Fruit fly (Drosophila melanogaster): ENCODE data around the gene CG17122.

The CG17122 gene

dm6 chr3L:20313469-20313868 is 38.3 kb upstream of the CG17122 start, which contains the start of gene alphaSnap (continued):
- TF ChIP-seq nom (GFP tag; optimal IDR thresholded peaks at IDR 0.05) (peak; percentile 20), nmo (GFP tag; optimal IDR thresholded peaks at IDR 0.05) (peak; percentile 51), Xbp1 (GFP tag; optimal IDR thresholded peaks at IDR 0.05) (peak; percentile 54), CG7271 (tag; optimal IDR thresholded peaks at IDR 0.05) (no peak), CG9727 (GFP tag; optimal IDR thresholded peaks at IDR 0.05) (no peak), exex (tag; optimal IDR thresholded peaks at IDR 0.05) (no peak), onecut (GFP tag; IDR thresholded peaks at IDR 0.05) (peak; percentile 99), ara (GFP tag; IDR thresholded peaks at IDR 0.05) (0 out of 2 replicates have a peak, but pooled peaks have one; percentile 10), H15 (GFP tag; IDR thresholded peaks at IDR 0.05) (0 out of 3 replicates have a peak, but pooled peaks have one; percentile 30), Bgb (GFP tag; IDR thresholded peaks at IDR 0.05; ENCODE audit: partially characterized antibody) (peak; percentile 45; the same call in 1 of the 2 replicates), CG8944 (GFP tag; optimal IDR thresholded peaks at IDR 0.05) (no peak), CG6765 (GFP tag; optimal IDR thresholded peaks at IDR 0.05) (no peak), wek (GFP tag; optimal IDR thresholded peaks at IDR 0.05) (peak; percentile 2), amos (GFP tag; IDR thresholded peaks at IDR 0.05; ENCODE audit: partially characterized antibody) (peak; percentile 44), CG2678 (tag; optimal IDR thresholded peaks at IDR 0.05) (no peak), CG2889 (GFP tag; IDR thresholded peaks at IDR 0.05) (no peak), Hey (tag; optimal IDR thresholded peaks at IDR 0.05) (no peak), NfI (GFP tag; optimal IDR thresholded peaks at IDR 0.05) (peak; percentile 38), Tbp (GFP tag; optimal IDR thresholded peaks at IDR 0.05) (no peak), CG17186 (GFP tag; optimal IDR thresholded peaks at IDR 0.05) (peak; percentile 61), CG3847 (GFP tag; IDR thresholded peaks at IDR 0.05) (peak; percentile 55), Hr39 (optimal IDR thresholded peaks at IDR 0.05) (no peak), CG12299 (tag; optimal IDR thresholded peaks at IDR 0.05) (no peak), Nf-YC (tag; optimal IDR thresholded peaks at IDR 0.05) (peak; percentile 16), CG3995 (GFP tag; optimal IDR thresholded peaks at IDR 0.05) (peak; percentile 32), Eip74EF (GFP tag; optimal IDR thresholded peaks at IDR 0.05) (no peak), CG1529 (GFP tag; optimal IDR thresholded peaks at IDR 0.05) (no peak), CG3838 (GFP tag; optimal IDR thresholded peaks at IDR 0.05) (no peak), CG6791 (GFP tag; IDR thresholded peaks at IDR 0.05; ENCODE audit: partially characterized antibody) (0 out of 3 replicates have a peak, but pooled peaks have one; percentile 35), sd (tag; optimal IDR thresholded peaks at IDR 0.05) (no peak), CG8089 (GFP tag; optimal IDR thresholded peaks at IDR 0.05) (no peak), Dad (GFP tag; optimal IDR thresholded peaks at IDR 0.05) (no peak), BEAF-32 (GFP tag; optimal IDR thresholded peaks at IDR 0.05) (peak; percentile 60), CG12236 (GFP tag; optimal IDR thresholded peaks at IDR 0.05) (peak; percentile 9), CG4328 (GFP tag; optimal IDR thresholded peaks at IDR 0.05) (no peak), CG9609 (GFP tag; optimal IDR thresholded peaks at IDR 0.05) (peak; percentile 41), chif (GFP tag; optimal IDR thresholded peaks at IDR 0.05) (peak in 1 of 2 experiments; percentile 20), CG13123 (GFP tag; optimal IDR thresholded peaks at IDR 0.05) (no peak), CG4820 (GFP tag; optimal IDR thresholded peaks at IDR 0.05) (no peak), caup (GFP tag; optimal IDR thresholded peaks at IDR 0.05; ENCODE audit: severe bottlenecking) (peak; percentile 50), Mad (GFP tag; optimal IDR thresholded peaks at IDR 0.05) (no peak), CG12391 (tag; optimal IDR thresholded peaks at IDR 0.05) (peak; percentile 23), PHDP (tag; optimal IDR thresholded peaks at IDR 0.05) (peak; percentile 33), Optix (GFP tag; IDR thresholded peaks at IDR 0.05) (0 out of 3 replicates have a peak, but pooled peaks have one; percentile 6), salm (tag; optimal IDR thresholded peaks at IDR 0.05) (no peak), Med (GFP tag) (peak; percentile 90), Dek (tag; optimal IDR thresholded peaks at IDR 0.05) (no peak), CG16813 (GFP tag; IDR thresholded peaks at IDR 0.05; ENCODE audit: partially characterized antibody) (peak; percentile 36; the same call in 1 of the 3 replicates), CG5953 (GFP tag; IDR thresholded peaks at IDR 0.05) (no peak), CG1602 (GFP tag; optimal IDR thresholded peaks at IDR 0.05) (no peak)

Data from whole organism, embryonic.